Worm (Caenorhabditis elegans) whole organism, L4/young adult: Measurements from ENCODE around the gene Y54E2A.10.

Experiments used
- W03F9.2 ChIP-seq: fragments of 150-350 bp; optimal IDR thresholded peaks from 2 replicates; lab custom pipeline; 2014; ENCODE audit warnings: missing biosample characterization, missing genetic modification characterization
- dao-5 ChIP-seq: sonication (generic microtip); optimal IDR thresholded peaks from 2 replicates; lab custom pipeline; 2016; ENCODE audit warnings: missing genotype, missing genetic modification characterization, moderate library complexity, missing compliant biosample characterization
- him-1 ChIP-seq: sonication (generic microtip); optimal IDR thresholded peaks from 2 replicates; lab custom pipeline; 2016; ENCODE audit warnings: missing genotype, missing genetic modification reagents, missing genetic modification characterization, missing compliant biosample characterization

Gene Y54E2A.10

DNA sequence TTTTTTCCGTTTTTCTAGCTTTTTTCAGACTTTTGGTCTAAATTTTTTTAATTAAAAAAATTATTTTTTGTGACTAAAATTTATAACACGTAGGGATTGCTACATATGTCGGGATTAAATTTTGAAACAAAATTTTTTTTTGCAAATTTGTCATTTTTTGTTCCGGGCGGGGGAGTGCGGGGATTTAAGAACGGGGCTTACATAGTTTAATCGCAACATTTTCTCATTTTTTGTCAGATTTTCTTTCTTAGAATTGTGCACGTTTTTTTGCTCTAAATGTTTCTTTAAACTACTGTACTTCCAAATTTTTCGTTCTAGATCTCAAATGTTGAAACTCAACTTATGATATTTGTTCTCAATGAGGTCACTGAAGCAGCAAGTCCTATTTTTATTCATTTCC, at the start of gene Y54E2A.10:
Gene Y54E2A.10 (plus strand): TSS at position 301 of the 400 bp plus-strand sequence.
- TF ChIP-seq him-1 (tag; lab: Kevin White, UChicago) (no peak), dao-5 (tag; lab: Kevin White, UChicago) (no peak), W03F9.2 (tag; lab: Kevin White, UChicago) (no peak)

DNA sequence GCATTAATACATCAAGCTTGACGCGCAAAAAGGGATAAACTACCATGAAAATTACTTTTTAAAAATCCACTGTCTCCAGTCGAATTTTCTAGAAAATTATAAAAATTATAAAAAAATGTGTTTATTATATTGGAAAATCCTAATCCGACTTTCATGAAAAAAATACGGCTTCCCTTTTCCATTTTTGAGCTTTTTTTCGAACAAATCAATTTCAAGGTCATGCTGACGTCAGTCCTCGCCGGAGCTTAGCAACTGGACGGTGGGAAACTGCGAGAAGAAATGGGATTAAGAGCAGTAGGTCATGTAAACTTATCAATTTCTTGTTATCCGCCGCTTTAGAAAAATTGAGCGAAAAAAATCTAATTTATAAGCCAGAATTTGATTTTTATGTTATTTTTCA, 45.7 kb upstream of the Y54E2A.10 start:
- TF ChIP-seq W03F9.2 (tag; lab: Kevin White, UChicago), result no peak
- no peak for TF ChIP-seq dao-5 (tag; lab: Kevin White, UChicago)
- no peak for TF ChIP-seq him-1 (tag; lab: Kevin White, UChicago)

DNA sequence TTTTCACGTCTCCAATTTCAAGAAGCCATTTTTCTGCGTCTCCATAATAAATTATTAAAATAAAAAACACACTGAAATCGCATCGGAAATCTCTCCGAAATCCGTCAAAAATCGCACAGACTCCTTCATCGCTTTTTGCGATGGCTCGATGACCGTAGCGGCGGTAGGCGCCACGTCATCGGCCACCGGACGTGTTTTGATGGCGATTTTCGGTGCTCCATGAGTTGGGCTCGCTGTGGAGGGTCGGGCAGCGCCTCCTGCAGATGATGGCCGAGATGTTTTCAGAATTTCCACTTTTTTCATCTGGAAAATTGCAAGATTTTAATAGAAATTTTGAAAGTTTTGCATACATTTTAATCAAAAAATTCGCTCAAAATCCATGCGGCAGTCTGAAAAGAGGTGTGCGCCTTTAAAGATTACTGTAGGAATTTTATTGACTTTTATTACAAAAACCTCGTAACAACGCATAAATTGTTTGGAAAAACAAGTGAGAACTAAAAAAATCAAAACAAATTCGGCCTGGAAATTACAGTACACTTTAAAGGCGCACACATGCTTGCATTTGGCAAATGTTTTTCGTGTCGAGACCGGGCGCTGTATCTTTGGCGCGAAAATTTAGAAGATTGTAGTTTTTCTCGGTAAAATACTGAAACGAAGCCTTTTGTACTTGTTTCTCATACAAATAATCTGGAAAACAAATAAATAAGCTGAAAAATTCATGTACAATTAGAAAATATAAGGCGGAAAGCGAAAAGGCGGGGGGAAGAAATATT, 38.5 kb upstream of the Y54E2A.10 start, which contains the start of gene smg-9:
Gene smg-9 (minus strand): TSS at position 663 of the 773 bp plus-strand sequence.
- no peak for TF ChIP-seq W03F9.2 (tag; lab: Kevin White, UChicago)
- no peak for TF ChIP-seq dao-5 (tag; lab: Kevin White, UChicago)
- TF ChIP-seq him-1 (tag; lab: Kevin White, UChicago), result no peak

DNA sequence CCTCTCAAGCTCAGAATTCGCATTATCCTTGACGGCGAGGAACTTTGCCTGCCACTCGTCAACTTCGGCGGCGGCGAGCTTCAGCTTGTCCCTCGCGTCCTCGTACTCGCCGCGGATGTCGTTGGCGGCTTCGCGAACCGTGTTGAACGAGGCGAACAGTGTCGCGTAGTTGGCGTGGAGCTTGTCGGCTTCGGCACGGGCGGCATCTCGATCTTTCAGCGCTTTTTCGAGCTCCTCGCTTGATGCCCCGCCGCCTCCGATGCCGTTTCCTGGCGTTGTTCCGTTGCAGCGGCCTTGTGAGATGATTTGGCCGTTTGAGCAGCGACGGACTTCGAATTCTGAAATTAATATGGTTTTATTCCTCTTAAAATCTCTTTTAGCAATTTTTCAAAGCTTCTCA, 37.6 kb upstream of the Y54E2A.10 start:
- TF ChIP-seq dao-5 (tag; lab: Kevin White, UChicago), result no peak
- TF ChIP-seq W03F9.2 (tag; lab: Kevin White, UChicago), result no peak
- TF ChIP-seq him-1 (tag; lab: Kevin White, UChicago), result no peak

DNA sequence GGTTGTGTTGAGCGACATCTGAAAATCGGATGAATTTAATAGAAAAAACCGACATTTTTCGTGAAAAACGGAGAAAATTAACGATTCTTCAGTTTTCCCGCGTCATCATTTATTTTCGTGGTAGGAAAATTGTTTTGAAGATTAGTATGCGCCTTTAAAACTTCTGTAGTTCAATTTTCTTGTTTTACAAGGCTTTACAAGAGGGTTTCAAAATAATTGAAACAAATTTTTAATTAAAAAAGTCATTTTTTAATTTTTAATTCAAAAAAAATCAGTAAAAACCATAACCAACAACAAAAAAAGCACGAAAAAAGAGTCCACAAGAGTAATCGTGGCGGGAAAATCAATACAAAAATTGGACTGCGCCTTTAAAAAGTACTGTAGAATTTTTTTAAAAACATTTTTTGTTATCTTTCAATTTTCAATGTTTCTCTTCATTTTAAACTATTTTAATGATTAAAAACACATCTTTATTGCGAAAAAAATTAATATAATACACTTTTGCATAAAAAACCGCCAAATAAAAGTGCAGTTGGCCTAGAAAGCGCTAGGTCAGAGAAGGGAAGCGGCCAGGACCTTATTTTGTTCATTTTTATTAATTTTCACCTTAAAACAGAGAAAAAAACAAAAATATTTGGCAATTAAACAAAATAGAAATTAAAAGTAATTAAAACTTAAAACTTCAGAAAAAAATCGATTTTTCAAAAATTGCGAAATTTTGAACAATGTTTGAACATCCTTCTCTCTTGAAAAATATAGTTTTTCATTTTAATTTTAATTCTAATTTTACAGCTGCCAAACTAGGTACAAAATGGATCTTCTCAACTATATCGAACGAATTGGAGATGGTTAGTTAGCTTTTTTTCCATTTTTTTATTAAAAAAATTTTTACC, 36.7 kb upstream of the Y54E2A.10 start, which contains the start of the genes tac-1 and Y54E2A.4:
Gene tac-1 (minus strand): TSS at position 20 of the 893 bp plus-strand sequence.
Gene Y54E2A.4 (plus strand): TSS at position 765 of the 893 bp plus-strand sequence.
- TF ChIP-seq dao-5 (tag; lab: Kevin White, UChicago) (no peak), him-1 (tag; lab: Kevin White, UChicago) (no peak), W03F9.2 (tag; lab: Kevin White, UChicago) (peak; percentile 7)

DNA sequence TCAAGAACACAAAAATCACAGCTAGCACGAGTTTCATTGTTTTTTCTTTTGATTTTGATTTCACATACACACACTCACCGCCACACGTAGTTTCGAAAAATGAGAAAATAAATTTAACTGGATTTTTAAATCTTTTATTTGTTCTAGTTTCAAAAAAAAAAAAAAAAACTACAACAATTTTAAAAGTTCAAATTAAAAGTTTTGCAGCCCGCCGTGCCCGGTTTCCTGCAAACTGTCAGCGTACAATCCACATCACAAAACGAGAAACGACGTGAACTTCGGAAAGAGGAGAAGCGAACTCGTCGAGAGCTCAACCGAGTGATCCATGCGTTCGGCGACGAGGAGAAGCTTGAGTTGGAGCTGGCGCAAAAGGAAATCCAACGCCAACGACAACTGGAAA, 33.1 kb upstream of the Y54E2A.10 start, which contains the start of gene Y54E2A.5:
Gene Y54E2A.5 (minus strand): TSS at position 101 of the 400 bp plus-strand sequence.
- TF ChIP-seq W03F9.2 (tag; lab: Kevin White, UChicago), result no peak
- no peak for TF ChIP-seq him-1 (tag; lab: Kevin White, UChicago)
- TF ChIP-seq dao-5 (tag; lab: Kevin White, UChicago), result no peak

DNA sequence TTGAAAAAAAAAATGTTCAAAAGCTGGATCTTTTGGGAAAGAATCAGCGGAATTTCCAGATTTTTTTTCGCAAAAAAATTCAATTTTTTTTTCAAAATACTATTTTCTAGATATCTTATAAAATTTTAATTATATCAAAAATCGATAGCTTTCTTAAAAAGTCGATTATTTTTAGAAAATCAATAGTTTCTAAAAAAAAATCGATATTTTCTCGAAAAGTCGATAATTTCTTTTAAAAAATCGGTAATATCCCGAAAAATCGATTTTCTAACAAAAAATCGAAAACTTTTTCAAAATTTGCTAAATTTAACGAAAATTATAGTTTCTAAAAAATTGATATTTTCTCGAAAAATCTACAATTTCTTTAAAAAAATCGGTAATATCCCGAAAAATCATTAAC, 22.0 kb upstream of the Y54E2A.10 start:
- TF ChIP-seq W03F9.2 (tag; lab: Kevin White, UChicago) (no peak), dao-5 (tag; lab: Kevin White, UChicago) (no peak), him-1 (tag; lab: Kevin White, UChicago) (no peak)

DNA sequence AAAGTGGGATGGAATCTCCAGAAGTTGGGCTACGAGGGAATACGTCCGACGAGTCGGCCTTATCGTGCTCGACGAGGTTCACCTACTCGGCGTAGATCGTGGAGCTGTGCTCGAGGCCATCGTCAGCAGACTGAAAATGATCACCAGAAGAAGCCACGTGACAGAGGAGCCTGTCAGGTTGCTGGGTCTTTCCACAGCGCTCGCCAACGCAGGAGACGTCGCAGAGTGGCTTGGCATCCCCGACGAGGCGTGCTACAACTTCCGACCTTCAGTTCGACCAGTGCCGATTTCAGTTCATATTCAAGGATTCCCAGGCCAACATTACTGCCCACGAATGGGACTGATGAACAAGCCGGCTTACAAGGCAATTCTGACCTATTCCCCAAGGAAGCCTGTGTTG, 19.8 kb upstream of the Y54E2A.10 start:
- TF ChIP-seq dao-5 (tag; lab: Kevin White, UChicago) (no peak), W03F9.2 (tag; lab: Kevin White, UChicago) (no peak), him-1 (tag; lab: Kevin White, UChicago) (no peak)

DNA sequence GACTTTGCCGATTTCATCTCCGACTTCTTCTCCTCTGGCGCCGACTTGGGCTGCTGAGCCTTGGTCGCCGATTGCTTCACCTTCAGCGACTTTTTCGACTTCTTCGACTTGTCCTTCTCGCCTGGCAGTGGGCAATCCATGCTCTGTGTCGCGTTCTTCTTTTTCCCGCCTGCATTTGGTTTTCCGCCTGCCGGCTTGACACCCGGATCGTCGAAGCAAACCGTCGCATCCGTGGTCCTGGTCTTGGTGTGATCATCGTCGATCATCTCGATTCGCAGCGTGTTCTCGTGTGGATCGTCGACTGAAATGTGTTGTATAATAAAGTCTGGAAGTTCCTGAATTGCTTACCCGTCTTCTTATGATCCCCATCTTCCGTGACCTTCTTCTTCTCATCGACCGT, 18.7 kb upstream of the Y54E2A.10 start:
- TF ChIP-seq him-1 (tag; lab: Kevin White, UChicago) (no peak), W03F9.2 (tag; lab: Kevin White, UChicago) (no peak), dao-5 (tag; lab: Kevin White, UChicago) (no peak)

DNA sequence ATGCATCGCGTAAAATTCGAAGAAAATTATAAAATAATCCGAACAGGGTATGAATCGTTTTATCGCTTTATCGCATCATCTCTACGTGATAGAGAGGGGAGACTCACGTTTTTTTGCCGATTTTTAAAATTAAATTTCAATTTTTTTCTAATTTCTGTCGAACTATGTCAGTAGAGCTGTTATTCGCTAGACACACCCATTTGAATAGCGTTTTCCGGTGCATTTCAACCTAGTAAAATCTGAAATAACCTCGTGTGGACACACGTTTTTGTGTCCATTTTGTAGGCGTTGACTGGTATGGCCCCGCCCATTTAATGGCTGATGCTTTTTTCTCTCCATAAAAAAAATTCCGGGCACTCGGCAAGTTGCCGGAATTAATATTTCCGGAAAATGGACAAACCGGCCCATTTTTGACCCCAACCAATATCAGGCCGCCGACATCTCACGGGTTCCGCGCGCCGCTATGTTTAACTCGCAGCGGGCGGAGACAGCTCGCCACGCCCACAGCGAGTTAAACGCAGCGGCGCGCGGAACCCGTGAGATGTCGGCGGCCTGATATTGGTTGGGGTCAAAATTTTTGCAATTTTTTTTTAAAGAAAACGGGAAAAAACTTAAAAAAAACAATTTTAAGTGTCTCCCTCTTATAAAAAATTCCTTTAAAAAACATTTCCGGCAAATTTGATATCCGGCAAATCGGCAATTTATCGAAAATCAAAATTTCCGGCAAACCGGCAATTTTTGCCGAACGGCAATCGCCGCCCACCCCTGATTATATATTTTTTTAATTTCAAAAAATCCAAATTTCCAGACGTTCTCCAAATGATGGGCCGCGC, 17.7 kb upstream of the Y54E2A.10 start, which contains the start of gene Y54E2A.7:
Gene Y54E2A.7 (minus strand): TSS at position 51 of the 833 bp plus-strand sequence.
- no peak for TF ChIP-seq him-1 (tag; lab: Kevin White, UChicago)
- no peak for TF ChIP-seq dao-5 (tag; lab: Kevin White, UChicago)

DNA sequence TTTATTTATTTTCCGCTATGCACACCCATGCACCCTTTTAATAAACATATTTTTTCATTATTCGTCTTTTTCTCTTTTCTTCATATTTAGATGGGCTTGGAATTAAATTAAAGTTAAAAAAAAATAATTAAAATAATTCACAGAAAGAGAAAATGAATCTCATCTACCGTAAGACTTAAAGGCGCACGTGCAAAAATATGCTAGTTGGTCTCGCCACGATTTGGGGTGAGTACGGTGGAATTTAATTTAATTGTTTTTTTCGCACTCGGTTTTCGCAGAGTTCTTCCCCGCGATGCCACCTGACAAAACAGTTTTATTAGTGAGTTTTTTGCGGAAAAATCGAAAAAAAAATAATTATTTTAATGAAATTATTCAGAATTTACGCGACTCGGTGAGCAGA, 12.8 kb upstream of the Y54E2A.10 start, which contains the start of gene Y54E2A.8:
Gene Y54E2A.8 (plus strand): TSS at position 254 of the 400 bp plus-strand sequence.
- TF ChIP-seq W03F9.2 (tag; lab: Kevin White, UChicago) (no peak), dao-5 (tag; lab: Kevin White, UChicago) (no peak), him-1 (tag; lab: Kevin White, UChicago) (no peak)

DNA sequence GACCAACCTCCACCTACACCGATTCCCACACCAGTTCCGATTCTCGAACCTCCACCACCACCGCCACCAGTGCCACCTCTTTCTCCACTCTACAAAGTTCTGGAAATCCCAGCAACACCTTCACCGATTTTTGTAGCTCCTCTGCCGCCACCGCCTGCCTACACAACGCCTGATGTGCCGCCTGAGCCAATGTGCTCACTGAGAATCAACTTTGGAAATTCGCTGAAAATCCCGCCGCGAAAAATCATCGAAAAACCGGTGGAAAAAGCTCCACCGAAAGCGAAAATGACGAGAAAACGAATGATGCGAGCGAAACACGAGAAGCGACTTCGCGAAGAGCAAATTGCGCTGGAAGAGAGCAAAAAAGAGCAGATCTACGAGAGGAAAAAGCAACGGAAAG, 11.0 kb upstream of the Y54E2A.10 start:
- TF ChIP-seq him-1 (tag; lab: Kevin White, UChicago) (no peak), W03F9.2 (tag; lab: Kevin White, UChicago) (no peak), dao-5 (tag; lab: Kevin White, UChicago) (no peak)
